Worm (Caenorhabditis elegans): ENCODE measurements around the gene srg-34.
A peak's percentile ranks its signal among the peaks of the same experiment; 100 is the strongest.

Gene srg-34

ce11 chrV:18589585-18589984, 24.9 kb upstream of the srg-34 start:
- no peak for TF ChIP-seq unc-86 (tag; optimal IDR thresholded peaks at IDR 0.05)
- no peak for TF ChIP-seq K02D7.2 (tag; optimal IDR thresholded peaks at IDR 0.05)
- TF ChIP-seq ref-2 (tag; optimal IDR thresholded peaks at IDR 0.05) = no peak
- TF ChIP-seq unc-55 (GFP tag; optimal IDR thresholded peaks at IDR 0.05) = peak; percentile 76
- no peak for TF ChIP-seq dmd-4 (tag; optimal IDR thresholded peaks at IDR 0.05; ENCODE audit: borderline replicate concordance)
- TF ChIP-seq pha-4 (tag; optimal IDR thresholded peaks at IDR 0.05) = no peak
- no peak for TF ChIP-seq pros-1 (tag; optimal IDR thresholded peaks at IDR 0.05)
- TF ChIP-seq hlh-30 (tag; optimal IDR thresholded peaks at IDR 0.05; ENCODE audit: insufficient read depth) = peak; percentile 19
- peak; percentile 61 for TF ChIP-seq ceh-48 (tag; optimal IDR thresholded peaks at IDR 0.05)
- TF ChIP-seq ceh-22 (tag; optimal IDR thresholded peaks at IDR 0.05) = no peak
- TF ChIP-seq tbx-2 (tag; optimal IDR thresholded peaks at IDR 0.05) = peak; percentile 55
- TF ChIP-seq ceh-31 (tag; optimal IDR thresholded peaks at IDR 0.05) = peak; percentile 71
- TF ChIP-seq Y22D7AL.16 (tag; optimal IDR thresholded peaks at IDR 0.05) = no peak
- no peak for TF ChIP-seq F13H6.1 (tag; optimal IDR thresholded peaks at IDR 0.05)
- TF ChIP-seq odd-2 (tag; optimal IDR thresholded peaks at IDR 0.05) = no peak

DNA sequence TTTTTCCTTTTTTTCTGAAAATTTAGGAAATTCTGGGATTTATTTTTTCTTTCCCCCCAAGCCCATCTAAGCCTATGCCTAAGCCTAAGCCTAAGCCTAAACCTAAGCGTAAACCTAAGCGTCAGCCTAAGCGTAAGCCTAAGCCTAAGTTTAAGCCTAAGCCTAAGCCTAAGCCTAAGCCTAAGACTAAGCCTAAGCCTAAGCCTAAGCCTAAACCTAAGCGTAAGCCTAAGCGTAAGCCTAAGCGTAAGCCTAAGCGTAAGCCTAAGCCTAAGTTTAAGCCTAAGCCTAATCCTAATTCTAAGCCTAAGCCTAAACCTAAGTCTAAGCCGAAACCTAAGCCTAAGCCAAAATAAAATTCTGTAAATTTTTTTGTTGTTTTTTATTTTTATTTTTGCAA, 23.2 kb upstream of the srg-34 start:
- peak; percentile 3 for TF ChIP-seq dve-1 (tag; optimal IDR thresholded peaks at IDR 0.05)
- TF ChIP-seq hlh-15 (tag; optimal IDR thresholded peaks at IDR 0.05) = no peak

- TF ChIP-seq sdc-2 (tag; optimal IDR thresholded peaks at IDR 0.05) (no peak), nhr-11 (tag; optimal IDR thresholded peaks at IDR 0.05) (no peak), hlh-15 (tag; optimal IDR thresholded peaks at IDR 0.05) (no peak), ets-4 (tag; optimal IDR thresholded peaks at IDR 0.05) (no peak), ref-2 (tag; optimal IDR thresholded peaks at IDR 0.05) (no peak), lim-6 (tag; optimal IDR thresholded peaks at IDR 0.05) (no peak)
Observed at ce11 chrV:18586954-18587353, 22.3 kb upstream of the srg-34 start.

- TF ChIP-seq ceh-34 (tag; optimal IDR thresholded peaks at IDR 0.05) = no peak
- no peak for TF ChIP-seq fkh-10 (GFP tag; optimal IDR thresholded peaks at IDR 0.05)
- TF ChIP-seq npax-4 (tag; optimal IDR thresholded peaks at IDR 0.05) = no peak
- no peak for TF ChIP-seq nfya-1 (tag; optimal IDR thresholded peaks at IDR 0.05)
- no peak for TF ChIP-seq lim-6 (tag; optimal IDR thresholded peaks at IDR 0.05)
- no peak for TF ChIP-seq ceh-2 (tag; optimal IDR thresholded peaks at IDR 0.05)
- no peak for TF ChIP-seq ceh-24 (tag; optimal IDR thresholded peaks at IDR 0.05)
- no peak for TF ChIP-seq unc-55 (GFP tag; optimal IDR thresholded peaks at IDR 0.05)
- no peak for TF ChIP-seq tbx-2 (tag; optimal IDR thresholded peaks at IDR 0.05)
- no peak for TF ChIP-seq mec-3 (tag; optimal IDR thresholded peaks at IDR 0.05; ENCODE audit: borderline replicate concordance)
- TF ChIP-seq ceh-30 (tag; optimal IDR thresholded peaks at IDR 0.05) = no peak
- TF ChIP-seq nhr-11 (tag; optimal IDR thresholded peaks at IDR 0.05) = no peak
- TF ChIP-seq ref-2 (tag; optimal IDR thresholded peaks at IDR 0.05) = no peak
- no peak for TF ChIP-seq rnt-1 (tag; optimal IDR thresholded peaks at IDR 0.05)
- no peak for TF ChIP-seq ceh-19 (GFP tag; optimal IDR thresholded peaks at IDR 0.05)
- no peak for TF ChIP-seq ttx-3 (tag; optimal IDR thresholded peaks at IDR 0.05)
- no peak for TF ChIP-seq syd-9 (tag; optimal IDR thresholded peaks at IDR 0.05)
Observed at ce11 chrV:18585102-18585501, 20.4 kb upstream of the srg-34 start.

ce11 chrV:18582358-18582757, 17.7 kb upstream of the srg-34 start, which contains the start of gene txt-14:
TSS of gene txt-14 (plus strand) at chrV:18582658.
- no peak for TF ChIP-seq pha-2 (tag; optimal IDR thresholded peaks at IDR 0.05)
